Fruit fly (Drosophila melanogaster) whole organism, embryonic: ENCODE measurements around the gene CG32295.

Source experiments
- Aef1 ChIP-seq: fragments of 200-800 bp; sonication (Bioruptor generic); IDR thresholded peaks from 3 replicates; pipeline ENCODE4 v1.3.6; 2022; ENCODE audit warnings: missing biosample characterization, missing genetic modification characterization
- Atf3 ChIP-seq: fragments of 200-800 bp; sonication (Bioruptor generic); optimal IDR thresholded peaks from 3 replicates; lab custom pipeline; 2016; ENCODE audit warnings: missing biosample characterization, missing genetic modification characterization
- CG10431 ChIP-seq: fragments of 200-800 bp; sonication (Bioruptor generic); optimal IDR thresholded peaks from 3 replicates; lab custom pipeline; 2018; ENCODE audit warnings: missing biosample characterization, mild to moderate bottlenecking, missing genetic modification characterization
- CG10654 ChIP-seq: fragments of 200-800 bp; sonication (Bioruptor generic); optimal IDR thresholded peaks from 2 replicates; lab custom pipeline; 2016; ENCODE audit warnings: missing biosample characterization, missing genetic modification characterization
- CG10979 ChIP-seq: fragments of 200-800 bp; sonication (Bioruptor generic); optimal IDR thresholded peaks from 2 replicates; lab custom pipeline; 2018; ENCODE audit warnings: missing biosample characterization, mild to moderate bottlenecking, missing genetic modification characterization, moderate library complexity
- CG11696 ChIP-seq: fragments of 200-800 bp; sonication (Bioruptor generic); IDR thresholded peaks from 2 replicates; pipeline ENCODE4 v1.3.6; 2022; ENCODE audit warnings: missing biosample characterization, missing genetic modification characterization
- CG11723 ChIP-seq: fragments of 200-800 bp; sonication (Bioruptor generic); optimal IDR thresholded peaks from 2 replicates; lab custom pipeline; 2017; ENCODE audit warnings: missing biosample characterization, mild to moderate bottlenecking, missing genetic modification characterization
- CG12942 ChIP-seq: fragments of 200-800 bp; sonication (Bioruptor generic); optimal IDR thresholded peaks from 3 replicates; lab custom pipeline; 2016; ENCODE audit warnings: missing biosample characterization, missing genetic modification characterization
- CG13424 ChIP-seq: fragments of 200-800 bp; sonication (Bioruptor generic); optimal IDR thresholded peaks from 2 replicates; lab custom pipeline; 2019; ENCODE audit warnings: missing biosample characterization, mild to moderate bottlenecking, missing genetic modification characterization, moderate library complexity
- CG14050 ChIP-seq: fragments of 200-800 bp; sonication (Bioruptor generic); IDR thresholded peaks from 3 replicates; pipeline ENCODE4 v1.3.6; 2022; ENCODE audit warnings: missing biosample characterization, missing genetic modification characterization
- CG15073 ChIP-seq: fragments of 200-800 bp; sonication (Bioruptor generic); optimal IDR thresholded peaks from 2 replicates; lab custom pipeline; 2016; ENCODE audit warnings: missing biosample characterization, missing genetic modification characterization
- CG15601 ChIP-seq: fragments of 200-800 bp; sonication (Bioruptor generic); optimal IDR thresholded peaks from 3 replicates; lab custom pipeline; 2019; ENCODE audit warnings: missing biosample characterization, mild to moderate bottlenecking, missing genetic modification characterization, moderate library complexity
- CG17328 ChIP-seq: fragments of 200-800 bp; sonication (Bioruptor generic); IDR thresholded peaks from 2 replicates; pipeline ENCODE4 v1.3.6; 2022; ENCODE audit warnings: missing biosample characterization, missing genetic modification characterization
- CG17361 ChIP-seq: fragments of 200-800 bp; sonication (Bioruptor generic); IDR thresholded peaks from 3 replicates; pipeline ENCODE4 v1.3.6; 2022; ENCODE audit warnings: missing biosample characterization, missing genetic modification characterization
- CG18476 ChIP-seq: fragments of 200-800 bp; sonication (Bioruptor generic); optimal IDR thresholded peaks from 2 replicates; lab custom pipeline; 2016; ENCODE audit warnings: missing biosample characterization, mild to moderate bottlenecking, missing genetic modification characterization
- CG18599 ChIP-seq: fragments of 200-800 bp; sonication (Bioruptor generic); optimal IDR thresholded peaks from 3 replicates; lab custom pipeline; 2017; ENCODE audit warnings: missing biosample characterization, missing genetic modification characterization, mild to moderate bottlenecking, moderate library complexity, missing genetic modification reagents
- CG2116 ChIP-seq: fragments of 200-800 bp; sonication (Bioruptor generic); optimal IDR thresholded peaks from 3 replicates; lab custom pipeline; 2018; ENCODE audit warnings: missing biosample characterization, mild to moderate bottlenecking, missing genetic modification characterization
- CG7928 ChIP-seq: fragments of 200-800 bp; sonication (Bioruptor generic); optimal IDR thresholded peaks from 2 replicates; lab custom pipeline; 2017; ENCODE audit warnings: missing biosample characterization, mild to moderate bottlenecking, missing genetic modification characterization
- CG8478 ChIP-seq: fragments of >200 bp; optimal IDR thresholded peaks from 2 replicates; lab custom pipeline; 2018
- CG9609 ChIP-seq: fragments of 200-800 bp; sonication (Bioruptor generic); optimal IDR thresholded peaks from 3 replicates; lab custom pipeline; 2016; ENCODE audit warnings: missing biosample characterization, missing genetic modification characterization
- CG9797 ChIP-seq: fragments of 200-800 bp; sonication (Bioruptor generic); optimal IDR thresholded peaks from 3 replicates; lab custom pipeline; 2018; ENCODE audit warnings: missing biosample characterization, mild to moderate bottlenecking, missing genetic modification characterization
- Camta ChIP-seq: fragments of 200-800 bp; sonication (Bioruptor generic); optimal IDR thresholded peaks from 2 replicates; lab custom pipeline; 2016; ENCODE audit warnings: missing biosample characterization, missing genetic modification characterization
- Chrac-16 ChIP-seq: fragments of 200-800 bp; sonication (Bioruptor generic); optimal IDR thresholded peaks from 3 replicates; lab custom pipeline; 2016; ENCODE audit warnings: missing biosample characterization, missing genetic modification characterization
- Dip3 ChIP-seq: fragments of 200-800 bp; sonication (Bioruptor generic); optimal IDR thresholded peaks from 3 replicates; lab custom pipeline; 2016; ENCODE audit warnings: missing biosample characterization, missing genetic modification characterization
- Dp ChIP-seq: fragments of 200-800 bp; sonication (Bioruptor generic); optimal IDR thresholded peaks from 2 replicates; lab custom pipeline; 2018; ENCODE audit warnings: missing biosample characterization, mild to moderate bottlenecking, missing genetic modification characterization, moderate library complexity
- Fer3 ChIP-seq: fragments of 200-800 bp; sonication (Bioruptor generic); optimal IDR thresholded peaks from 2 replicates; lab custom pipeline; 2018; ENCODE audit warnings: missing biosample characterization, mild to moderate bottlenecking, missing genetic modification characterization, moderate library complexity
- H2.0 ChIP-seq: fragments of 200-800 bp; sonication (Bioruptor generic); IDR thresholded peaks from 2 replicates; pipeline ENCODE4 v1.3.6; 2022; ENCODE audit warnings: missing biosample characterization, missing genetic modification characterization
- Hmr ChIP-seq: fragments of 200-800 bp; sonication (Bioruptor generic); optimal IDR thresholded peaks from 3 replicates; lab custom pipeline; 2017; ENCODE audit warnings: mild to moderate bottlenecking, missing biosample characterization, missing genetic modification reagents, missing genetic modification characterization
- Hr3 ChIP-seq: fragments of 200-800 bp; sonication (Bioruptor generic); optimal IDR thresholded peaks from 3 replicates; lab custom pipeline; 2016; ENCODE audit warnings: missing biosample characterization, missing genetic modification characterization
- Nf-YC ChIP-seq: fragments of 200-800 bp; optimal IDR thresholded peaks from 3 replicates; lab custom pipeline; 2019; ENCODE audit warnings: missing biosample characterization, mild to moderate bottlenecking, missing genetic modification characterization, moderate library complexity
- NfI ChIP-seq: fragments of 200-800 bp; sonication (Bioruptor generic); optimal IDR thresholded peaks from 3 replicates; lab custom pipeline; 2018; ENCODE audit warnings: missing biosample characterization, mild to moderate bottlenecking, missing genetic modification characterization, moderate library complexity
- Side ChIP-seq: fragments of 200-800 bp; sonication (Bioruptor generic); optimal IDR thresholded peaks from 2 replicates; lab custom pipeline; 2016; ENCODE audit warnings: missing biosample characterization, missing genetic modification characterization
- Xbp1 ChIP-seq: fragments of 200-800 bp; sonication (Bioruptor generic); optimal IDR thresholded peaks from 3 replicates; lab custom pipeline; 2016; ENCODE audit warnings: missing biosample characterization, mild to moderate bottlenecking, missing genetic modification characterization
- Xrp1 ChIP-seq: fragments of 200-800 bp; sonication (Bioruptor generic); IDR thresholded peaks from 2 replicates; pipeline ENCODE4 v1.3.6; 2022; ENCODE audit warnings: missing biosample characterization, missing genetic modification characterization
- bigmax ChIP-seq: fragments of 200-800 bp; sonication (Bioruptor generic); optimal IDR thresholded peaks from 2 replicates; lab custom pipeline; 2018; ENCODE audit warnings: missing biosample characterization, mild to moderate bottlenecking, missing genetic modification characterization
- cato ChIP-seq: fragments of 200-800 bp; sonication (Bioruptor generic); optimal IDR thresholded peaks from 2 replicates; lab custom pipeline; 2016; ENCODE audit warnings: missing biosample characterization, missing genetic modification characterization, borderline replicate concordance
- dm ChIP-seq: fragments of 200-800 bp; sonication (Bioruptor generic); optimal IDR thresholded peaks from 3 replicates; lab custom pipeline; 2016; ENCODE audit warnings: missing biosample characterization, missing genetic modification characterization
- dmrt99B ChIP-seq: fragments of 200-800 bp; sonication (Bioruptor generic); optimal IDR thresholded peaks from 2 replicates; lab custom pipeline; 2018; ENCODE audit warnings: missing biosample characterization, mild to moderate bottlenecking, missing genetic modification characterization, moderate library complexity
- eve ChIP-seq, 2 experiments: fragments of >200 bp; optimal IDR thresholded peaks; 2 replicates each; lab custom pipeline; 2017; ENCODE audit warnings: missing biosample characterization in 2 of 2, missing genetic modification characterization in 2 of 2
- grau ChIP-seq: fragments of 200-800 bp; optimal IDR thresholded peaks from 3 replicates; lab custom pipeline; 2019; ENCODE audit warnings: missing biosample characterization, mild to moderate bottlenecking, missing genetic modification characterization, moderate library complexity
- gt ChIP-seq: fragments of 200-800 bp; sonication (Bioruptor generic); IDR thresholded peaks from 2 replicates; pipeline ENCODE4 v1.3.6; 2022; ENCODE audit warnings: missing biosample characterization, missing genetic modification characterization
- lov ChIP-seq, 2 experiments: fragments of 200-800 bp in 1 of 2; fragments of >200 bp in 1 of 2; sonication (Bioruptor generic) in 1 of 2; IDR thresholded peaks in 1 of 2; optimal IDR thresholded peaks in 1 of 2; 2 replicates in 1 of 2; 3 replicates in 1 of 2; pipeline versions ENCODE4 v1.3.6 to Lab custom; 2017 to 2022; ENCODE audit warnings: missing biosample characterization in 1 of 2, missing genetic modification characterization in 1 of 2
- maf-S ChIP-seq: fragments of 200-800 bp; sonication (Bioruptor generic); optimal IDR thresholded peaks from 2 replicates; lab custom pipeline; 2016; ENCODE audit warnings: missing biosample characterization, missing genetic modification characterization
- slbo ChIP-seq: fragments of 200-800 bp; sonication (Bioruptor generic); IDR thresholded peaks from 2 replicates; pipeline ENCODE4 v1.3.6; 2022; ENCODE audit warnings: missing biosample characterization, missing genetic modification characterization
- slou ChIP-seq: fragments of 200-800 bp; sonication (Bioruptor generic); optimal IDR thresholded peaks from 3 replicates; lab custom pipeline; 2016; ENCODE audit warnings: missing biosample characterization, missing genetic modification characterization
- trem ChIP-seq: fragments of 200-800 bp; optimal IDR thresholded peaks from 3 replicates; lab custom pipeline; 2019; ENCODE audit warnings: missing biosample characterization, mild to moderate bottlenecking, missing genetic modification characterization, moderate library complexity
- ttk ChIP-seq: fragments of 200-800 bp; sonication (Bioruptor generic); IDR thresholded peaks from 2 replicates; pipeline ENCODE4 v2.1.2; 2022; ENCODE audit warnings: missing biosample characterization, missing genetic modification characterization
- twi ChIP-seq: fragments of 200-800 bp; optimal IDR thresholded peaks from 2 replicates; lab custom pipeline; 2019; ENCODE audit warnings: missing biosample characterization, mild to moderate bottlenecking, missing genetic modification characterization, moderate library complexity
- z ChIP-seq: fragments of 200-800 bp; sonication (Bioruptor generic); IDR thresholded peaks from 3 replicates; pipeline ENCODE4 v1.3.6; 2022; ENCODE audit warnings: missing biosample characterization, missing genetic modification characterization
- zf30C ChIP-seq: fragments of 200-800 bp; sonication (Bioruptor generic); optimal IDR thresholded peaks from 3 replicates; lab custom pipeline; 2018; ENCODE audit warnings: missing biosample characterization, mild to moderate bottlenecking, missing genetic modification characterization

CG32295 gene

DNA sequence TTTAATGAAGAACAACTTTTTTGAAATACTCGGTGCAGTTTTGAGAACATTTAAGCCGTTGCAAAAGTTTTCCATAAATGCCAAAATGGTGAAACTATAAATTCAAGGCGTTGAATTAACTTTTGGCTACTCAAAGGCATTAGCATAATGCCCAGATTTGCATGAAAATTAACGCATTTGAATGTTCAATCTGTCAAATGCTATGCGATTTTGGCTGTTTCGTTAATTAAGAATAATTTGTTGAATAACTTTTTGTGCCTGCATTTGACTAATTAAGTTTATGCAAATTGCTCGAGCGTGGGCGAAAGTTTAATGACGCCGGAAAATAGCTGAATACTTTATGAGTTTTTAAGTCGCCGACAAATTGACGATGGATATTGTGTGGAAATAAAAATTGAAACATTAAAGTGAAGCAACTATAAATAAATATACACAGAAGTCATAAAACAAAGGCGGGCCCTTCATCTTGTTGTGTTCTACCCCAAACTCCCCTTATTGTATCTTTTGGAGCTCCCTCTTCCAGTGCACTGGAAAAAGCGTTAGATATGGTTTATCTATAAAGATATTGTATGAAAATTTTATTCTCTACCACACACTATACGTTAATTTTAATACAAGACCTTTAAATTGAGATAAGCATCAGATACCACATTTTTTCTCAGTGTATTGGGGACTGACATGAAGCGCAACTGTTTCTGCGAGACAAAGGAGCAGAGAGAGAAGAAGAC lies 25.5 kb upstream of the CG32295 start (continued):
- TF ChIP-seq CG7928 (GFP tag; lab: Kevin White, UChicago), result no peak
- TF ChIP-seq CG15073 (GFP tag; lab: Kevin White, UChicago), result no peak
- TF ChIP-seq CG11696 (GFP tag; lab: Robert Waterston, UW), result no peak
- peak; percentile 15 for TF ChIP-seq CG9609 (GFP tag; lab: Kevin White, UChicago)
- peak; percentile 59 for TF ChIP-seq CG10654 (GFP tag; lab: Kevin White, UChicago)
- TF ChIP-seq twi, result peak; percentile 40
- peak; percentile 76 for TF ChIP-seq CG18599 (GFP tag; lab: Kevin White, UChicago)
- TF ChIP-seq Aef1 (GFP tag; lab: Robert Waterston, UW), result peak; percentile 54; the same call in 2 of the 3 replicates
- TF ChIP-seq Chrac-16 (GFP tag; lab: Kevin White, UChicago), result peak; percentile 57
- TF ChIP-seq Hmr (GFP tag; lab: Kevin White, UChicago), result peak; percentile 33
- peak; percentile 45 for TF ChIP-seq CG12942 (GFP tag; lab: Kevin White, UChicago)
- TF ChIP-seq CG9797 (GFP tag; lab: Kevin White, UChicago), result no peak
- TF ChIP-seq Xrp1 (GFP tag; lab: Robert Waterston, UW), result peak; percentile 79
- TF ChIP-seq z, result no peak
- peak; percentile 35 for TF ChIP-seq CG11723 (GFP tag; lab: Kevin White, UChicago)
- no peak for TF ChIP-seq lov (optimal IDR thresholded peaks at IDR 0.05; lab: Kevin White, UChicago)
- TF ChIP-seq lov (GFP tag; IDR thresholded peaks at IDR 0.05; lab: Robert Waterston, UW), result no peak
- TF ChIP-seq CG18476 (GFP tag; lab: Kevin White, UChicago), result peak; percentile 57
- TF ChIP-seq CG2116 (GFP tag; lab: Kevin White, UChicago), result peak; percentile 18
- peak; percentile 38; the same call in 1 of the 2 replicates for TF ChIP-seq H2.0
- TF ChIP-seq CG17361, result peak; percentile 74
- TF ChIP-seq slbo (GFP tag; lab: Robert Waterston, UW), result peak; percentile 55; the same call in 1 of the 2 replicates
- TF ChIP-seq eve (GFP tag; optimal IDR thresholded peaks at IDR 0.05; lab: Kevin White, UChicago), result peak in 1 of 2 experiments; percentile 56
- TF ChIP-seq Dip3 (GFP tag; lab: Kevin White, UChicago), result peak; percentile 34
- TF ChIP-seq Atf3, result peak; percentile 32
- peak; percentile 49 for TF ChIP-seq dm (GFP tag; lab: Kevin White, UChicago)
- no peak for TF ChIP-seq CG8478
- peak; percentile 53 for TF ChIP-seq Hr3
- TF ChIP-seq CG10979, result peak; percentile 83
- TF ChIP-seq CG15601, result peak; percentile 80
- TF ChIP-seq grau (tag; lab: Kevin White, UChicago), result peak; percentile 68
- peak; percentile 71 for TF ChIP-seq trem (tag; lab: Kevin White, UChicago)
- no peak for TF ChIP-seq Dp
- peak; percentile 74 for TF ChIP-seq CG17328 (GFP tag; lab: Robert Waterston, UW)
- TF ChIP-seq Nf-YC, result no peak
- peak; percentile 27 for TF ChIP-seq cato (GFP tag; lab: Kevin White, UChicago)
- no peak for TF ChIP-seq gt
- TF ChIP-seq NfI (GFP tag; lab: Kevin White, UChicago), result peak; percentile 44
- TF ChIP-seq ttk (GFP tag; lab: Robert Waterston, UW), result 0 out of 2 replicates have a peak, but pooled peaks have one; percentile 9
- TF ChIP-seq zf30C, result peak; percentile 69
- no peak for TF ChIP-seq dmrt99B (tag; lab: Kevin White, UChicago)
- no peak for TF ChIP-seq bigmax
- peak; percentile 42 for TF ChIP-seq Side
- TF ChIP-seq CG13424 (tag; lab: Kevin White, UChicago), result peak; percentile 66
- peak; percentile 65 for TF ChIP-seq Camta (GFP tag; lab: Kevin White, UChicago)
- TF ChIP-seq CG14050 (GFP tag; lab: Robert Waterston, UW), result no peak
- no peak for TF ChIP-seq slou (GFP tag; lab: Kevin White, UChicago)
- TF ChIP-seq Fer3 (tag; lab: Kevin White, UChicago), result peak; percentile 40
- TF ChIP-seq CG10431, result peak; percentile 50
- TF ChIP-seq maf-S, result peak; percentile 20
- peak; percentile 66 for TF ChIP-seq Xbp1 (GFP tag; lab: Kevin White, UChicago)
